Worm (Caenorhabditis elegans): Measurements from ENCODE around the gene K03B4.1.

DNA sequence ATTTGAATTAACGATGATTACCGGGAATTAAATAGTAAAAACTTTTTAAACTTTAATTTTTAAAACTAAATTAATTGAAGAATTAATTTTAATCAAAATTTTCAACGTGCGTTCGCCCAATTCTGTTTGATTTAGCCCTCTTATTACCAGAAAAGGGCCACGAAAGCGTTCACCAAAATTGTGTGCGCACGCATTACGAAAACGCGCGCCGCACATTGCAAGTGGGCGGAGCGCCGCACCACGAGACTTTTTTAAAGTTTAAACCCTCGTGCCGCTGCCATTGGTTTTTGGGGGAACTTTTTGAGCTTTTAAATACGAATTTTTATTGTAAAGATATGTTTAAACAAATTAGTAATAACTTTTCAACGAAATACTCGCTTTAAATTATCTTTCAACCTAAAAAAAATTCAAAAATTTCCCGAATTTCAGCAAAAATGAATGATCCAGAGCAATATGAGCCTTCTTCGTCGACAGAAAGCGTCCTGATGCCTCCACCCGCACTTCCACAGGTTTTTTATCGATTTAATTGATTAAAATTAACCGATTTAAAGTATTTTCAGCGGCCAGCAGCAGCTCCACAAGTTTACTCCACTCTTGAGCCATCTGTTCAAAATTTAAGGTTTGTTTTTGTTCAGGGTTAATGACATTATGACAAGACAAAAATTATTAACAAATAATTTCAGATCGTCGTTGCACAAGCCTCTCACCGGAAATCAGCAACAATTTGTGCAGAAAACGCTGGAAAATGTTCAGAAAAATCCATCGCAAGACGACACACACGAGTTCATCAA, 2.3 kb upstream of the K03B4.1 start, which contains the start of gene taf-10:
- TF ChIP-seq lin-13 (GFP tag; optimal IDR thresholded peaks at IDR 0.05) (peak; percentile 42), nhr-25 (tag; optimal IDR thresholded peaks at IDR 0.05) (peak; percentile 32), mdl-1 (tag; optimal IDR thresholded peaks at IDR 0.05) (peak; percentile 79), ama-1 (optimal IDR thresholded peaks at IDR 0.05) (no peak), zag-1 (tag; optimal IDR thresholded peaks at IDR 0.05) (no peak), dmd-4 (tag; optimal IDR thresholded peaks at IDR 0.05) (no peak), unc-39 (tag; optimal IDR thresholded peaks at IDR 0.05) (no peak), fos-1 (tag; optimal IDR thresholded peaks at IDR 0.05) (no peak)
